Worm (Caenorhabditis elegans) whole organism, L4 larva: ENCODE measurements around the gene F46E10.18.
A peak's percentile ranks its signal among the peaks of the same experiment; 100 is the strongest.

Source experiments
- F37D6.2 ChIP-seq: sonication (generic microtip); optimal IDR thresholded peaks from 2 replicates; lab custom pipeline; 2016; ENCODE audit warnings: mild to moderate bottlenecking, missing genetic modification characterization, missing compliant biosample characterization
- F44E2.7 ChIP-seq: fragments of 200-800 bp; sonication (Bioruptor generic); IDR thresholded peaks from 2 replicates; pipeline ENCODE4 v2.1.2; 2022; ENCODE audit warnings: missing genetic modification characterization, missing compliant biosample characterization
- F49E8.2 ChIP-seq: sonication (generic microtip); optimal IDR thresholded peaks from 2 replicates; lab custom pipeline; 2016; ENCODE audit warnings: missing compliant biosample characterization, mild to moderate bottlenecking, missing genetic modification characterization, borderline replicate concordance
- R02D3.7 ChIP-seq: fragments of 150-350 bp; sonication (generic microtip); optimal IDR thresholded peaks from 3 replicates; lab custom pipeline; 2014; ENCODE audit warnings: missing biosample characterization, missing genetic modification characterization
- T26A8.4 ChIP-seq: fragments of 200-800 bp; sonication (Bioruptor generic); IDR thresholded peaks from 2 replicates; pipeline ENCODE4 v1.3.6; 2022; ENCODE audit warnings: missing genetic modification characterization, missing compliant biosample characterization
- ZK546.5 ChIP-seq, 2 experiments: sonication (generic microtip); optimal IDR thresholded peaks; 2 replicates each; lab custom pipeline; 2017; ENCODE audit warnings: missing biosample characterization in 2 of 2, missing genetic modification characterization in 2 of 2
- ama-1 ChIP-seq: fragments of 150-350 bp; optimal IDR thresholded peaks from 2 replicates; lab custom pipeline; 2014; ENCODE audit warnings: inconsistent platforms, mixed read lengths
- arid-1 ChIP-seq: fragments of 200-800 bp; sonication (Bioruptor generic); conservative IDR thresholded peaks from 2 replicates; pipeline ENCODE4 v1.3.6; 2022; ENCODE audit warnings: missing genetic modification reagents, missing genetic modification characterization, missing compliant biosample characterization
- ceh-20 ChIP-seq: fragments of 200-800 bp; sonication (Bioruptor generic); IDR thresholded peaks from 2 replicates; pipeline ENCODE4 v1.3.6; 2022; ENCODE audit warnings: missing genetic modification reagents, missing genetic modification characterization, missing compliant biosample characterization
- ceh-62 ChIP-seq: sonication (generic microtip); optimal IDR thresholded peaks from 2 replicates; lab custom pipeline; 2017; ENCODE audit warnings: missing biosample characterization, missing genetic modification characterization
- dmd-6 ChIP-seq: fragments of 200-800 bp; sonication (Bioruptor generic); IDR thresholded peaks from 2 replicates; pipeline ENCODE4 v1.3.6; 2022; ENCODE audit warnings: missing genetic modification reagents, missing genetic modification characterization, missing compliant biosample characterization
- dmd-8 ChIP-seq: fragments of 200-800 bp; sonication (Bioruptor generic); IDR thresholded peaks from 2 replicates; pipeline ENCODE4 v1.3.6; 2022; ENCODE audit warnings: missing genetic modification characterization, missing compliant biosample characterization
- dpl-1 ChIP-seq: fragments of 150-350 bp; optimal IDR thresholded peaks from 2 replicates; lab custom pipeline; 2014; ENCODE audit warnings: missing biosample characterization, missing genetic modification reagents, missing genetic modification characterization
- dve-1 ChIP-seq: sonication (generic microtip); optimal IDR thresholded peaks from 2 replicates; lab custom pipeline; 2017; ENCODE audit warnings: antibody characterized with exemption, mild to moderate bottlenecking, missing genetic modification characterization, missing compliant biosample characterization; ENCODE audit not compliant: insufficient read depth
- egl-43 ChIP-seq: fragments of 200-800 bp; sonication (Bioruptor generic); IDR thresholded peaks from 2 replicates; pipeline ENCODE4 v1.3.6; 2022; ENCODE audit warnings: missing genetic modification reagents, missing genetic modification characterization, missing compliant biosample characterization
- fos-1 ChIP-seq: fragments of 150-350 bp; optimal IDR thresholded peaks from 2 replicates; lab custom pipeline; 2014; ENCODE audit warnings: missing biosample characterization, missing genetic modification characterization
- hif-1 ChIP-seq, 2 experiments: sonication (generic microtip); optimal IDR thresholded peaks; 2 replicates each; lab custom pipeline; 2016 to 2017; ENCODE audit warnings: missing compliant biosample characterization in 2 of 2, missing genetic modification characterization in 2 of 2, missing genetic modification reagents in 2 of 2, missing genotype in 2 of 2, mild to moderate bottlenecking in 1 of 2
- hlh-11 ChIP-seq: fragments of 200-800 bp; sonication (Bioruptor generic); optimal IDR thresholded peaks from 2 replicates; lab custom pipeline; 2018; ENCODE audit warnings: mild to moderate bottlenecking, missing genetic modification characterization, missing compliant biosample characterization
- hlh-30 ChIP-seq: sonication (generic microtip); optimal IDR thresholded peaks from 2 replicates; lab custom pipeline; 2017; ENCODE audit warnings: antibody characterized with exemption, mild to moderate bottlenecking, missing genetic modification characterization, missing compliant biosample characterization; ENCODE audit not compliant: insufficient read depth
- jun-1 ChIP-seq: fragments of 150-350 bp; optimal IDR thresholded peaks from 2 replicates; lab custom pipeline; 2014; ENCODE audit warnings: missing biosample characterization, missing genetic modification reagents, missing genetic modification characterization
- lin-1 ChIP-seq: fragments of 200-800 bp; sonication (Bioruptor generic); IDR thresholded peaks from 2 replicates; pipeline ENCODE4 v1.3.6; 2022; ENCODE audit warnings: missing genetic modification reagents, missing genetic modification characterization, missing compliant biosample characterization
- lin-15B ChIP-seq: fragments of 150-350 bp; sonication (generic microtip); optimal IDR thresholded peaks from 3 replicates; lab custom pipeline; 2014; ENCODE audit warnings: missing biosample characterization, missing genetic modification characterization
- madf-9 ChIP-seq: fragments of 200-800 bp; sonication (Bioruptor generic); conservative IDR thresholded peaks from 2 replicates; pipeline ENCODE4 v1.3.6; 2022; ENCODE audit warnings: missing genetic modification reagents, missing genetic modification characterization, missing compliant biosample characterization
- mdt-29 ChIP-seq: fragments of 200-800 bp; sonication (Bioruptor generic); IDR thresholded peaks from 2 replicates; pipeline ENCODE4 v1.3.6; 2022; ENCODE audit warnings: missing genetic modification reagents, missing genetic modification characterization, missing compliant biosample characterization
- nhr-102 ChIP-seq: sonication (generic microtip); optimal IDR thresholded peaks from 2 replicates; lab custom pipeline; 2016; ENCODE audit warnings: mild to moderate bottlenecking, missing genetic modification characterization, moderate library complexity, missing compliant biosample characterization
- nhr-25 ChIP-seq: sonication (generic microtip); optimal IDR thresholded peaks from 2 replicates; lab custom pipeline; 2017; ENCODE audit warnings: missing genetic modification characterization, mild to moderate bottlenecking, missing compliant biosample characterization, antibody characterized with exemption, moderate library complexity, borderline replicate concordance; ENCODE audit not compliant: insufficient read depth
- nhr-42 ChIP-seq: fragments of 200-800 bp; sonication (Bioruptor generic); IDR thresholded peaks from 2 replicates; pipeline ENCODE4 v1.3.6; 2022; ENCODE audit warnings: missing genetic modification characterization, missing compliant biosample characterization
- nhr-48 ChIP-seq: sonication (generic microtip); optimal IDR thresholded peaks from 2 replicates; lab custom pipeline; 2016; ENCODE audit warnings: mild to moderate bottlenecking, missing genetic modification characterization, missing compliant biosample characterization
- nhr-76 ChIP-seq: fragments of 150-350 bp; optimal IDR thresholded peaks from 2 replicates; lab custom pipeline; 2014; ENCODE audit warnings: missing biosample characterization, missing genetic modification characterization
- skn-1 ChIP-seq: fragments of 150-350 bp; optimal IDR thresholded peaks from 2 replicates; lab custom pipeline; 2014; ENCODE audit warnings: missing biosample characterization, missing genetic modification characterization
- spr-1 ChIP-seq: sonication (generic microtip); optimal IDR thresholded peaks from 2 replicates; lab custom pipeline; 2016; ENCODE audit warnings: mild to moderate bottlenecking, missing genetic modification characterization, missing compliant biosample characterization
- unc-62 ChIP-seq, 3 experiments: fragments of 150-350 bp in 1 of 3; sonication (generic microtip); optimal IDR thresholded peaks in 2 of 3; peaks in 1 of 3; 1 replicate in 1 of 3; 2 replicates in 2 of 3; lab custom pipeline; 2014 to 2017; ENCODE audit warnings: missing biosample characterization in 3 of 3, missing genetic modification characterization in 3 of 3, missing genetic modification reagents in 3 of 3, missing genotype in 1 of 3
- zfp-2 ChIP-seq: sonication (generic microtip); optimal IDR thresholded peaks from 2 replicates; lab custom pipeline; 2016; ENCODE audit warnings: mild to moderate bottlenecking, missing genetic modification characterization, missing compliant biosample characterization
- zip-11 ChIP-seq: fragments of 200-800 bp; sonication (Bioruptor generic); IDR thresholded peaks from 2 replicates; pipeline ENCODE4 v1.3.6; 2022; ENCODE audit warnings: missing genetic modification characterization, missing compliant biosample characterization
- ztf-11 ChIP-seq: fragments of 150-350 bp; optimal IDR thresholded peaks from 2 replicates; lab custom pipeline; 2014; ENCODE audit warnings: missing biosample characterization, missing genetic modification characterization

The F46E10.18 gene

ce11 chrV:6504131-6504827, 16.6 kb upstream of the F46E10.18 start, which contains the start of gene moc-2:
Gene moc-2 (minus strand): TSS chrV:6504181.
- TF ChIP-seq unc-62 (GFP tag; optimal IDR thresholded peaks at IDR 0.05 in 1 of 2; lab: Kevin White, UChicago) (peak in 1 of 2 experiments; percentile 76), unc-62 (tag; optimal IDR thresholded peaks at IDR 0.05; lab: Kevin White, UChicago) (no peak), F49E8.2 (no peak)

- TF ChIP-seq nhr-42 (GFP tag; lab: Robert Waterston, UW), result no peak
- peak; percentile 70 for TF ChIP-seq hlh-30 (tag; lab: Kevin White, UChicago)
- TF ChIP-seq nhr-48 (tag; lab: Kevin White, UChicago), result peak; percentile 10
- 0 out of 2 replicates have a peak, but pooled peaks have one; percentile 34 for TF ChIP-seq ceh-20 (GFP tag; lab: Robert Waterston, UW)
- peak in 1 of 2 experiments; percentile 65 for TF ChIP-seq unc-62 (GFP tag; optimal IDR thresholded peaks at IDR 0.05 in 1 of 2; lab: Kevin White, UChicago)
- no peak for TF ChIP-seq unc-62 (tag; optimal IDR thresholded peaks at IDR 0.05; lab: Kevin White, UChicago)
- TF ChIP-seq hif-1 (tag; optimal IDR thresholded peaks at IDR 0.05; lab: Kevin White, UChicago), result no peak
- peak; percentile 27 for TF ChIP-seq hlh-11 (tag; lab: Kevin White, UChicago)
- no peak for TF ChIP-seq spr-1 (tag; lab: Kevin White, UChicago)
- TF ChIP-seq, all 104 proteins: peak for 5
Observed at ce11 chrV:6505339-6505811, 15.5 kb upstream of the F46E10.18 start, which contains the start of gene W01A11.7. Gene W01A11.7 (minus strand): TSS chrV:6505389.

ce11 chrV:6506238-6506956, 14.4 kb upstream of the F46E10.18 start:
- TF ChIP-seq ZK546.5 (tag; optimal IDR thresholded peaks at IDR 0.05; lab: Kevin White, UChicago) (no peak), unc-62 (GFP tag; optimal IDR thresholded peaks at IDR 0.05 in 1 of 2; lab: Kevin White, UChicago) (peak in 1 of 2 experiments; percentile 95), unc-62 (tag; optimal IDR thresholded peaks at IDR 0.05; lab: Kevin White, UChicago) (no peak), F44E2.7 (GFP tag; lab: Robert Waterston, UW) (no peak), dpl-1 (GFP tag; lab: Kevin White, UChicago) (no peak), dmd-6 (GFP tag; lab: Robert Waterston, UW) (no peak), zfp-2 (tag; lab: Kevin White, UChicago) (no peak), dve-1 (tag; lab: Kevin White, UChicago) (no peak)

ce11 chrV:6508703-6509102, 12.1 kb upstream of the F46E10.18 start, which contains the start of gene ubh-3:
Gene ubh-3 (minus strand): TSS chrV:6508803.
- TF ChIP-seq ama-1 (lab: Kevin White, UChicago) (no peak), zfp-2 (tag; lab: Kevin White, UChicago) (no peak), jun-1 (tag; lab: Kevin White, UChicago) (no peak), hlh-11 (tag; lab: Kevin White, UChicago) (no peak), ceh-62 (tag; lab: Kevin White, UChicago) (no peak), nhr-76 (no peak), madf-9 (GFP tag; lab: Robert Waterston, UW) (no peak), T26A8.4 (GFP tag; lab: Robert Waterston, UW) (no peak), F37D6.2 (tag; lab: Kevin White, UChicago) (no peak), mdt-29 (GFP tag; lab: Robert Waterston, UW) (no peak)

ce11 chrV:6509717-6510116, 11.1 kb upstream of the F46E10.18 start, which contains the start of gene ubh-2:
Gene ubh-2 (minus strand): TSS chrV:6509817.
- TF ChIP-seq lin-1 (GFP tag; lab: Robert Waterston, UW) (no peak), nhr-25 (tag; lab: Kevin White, UChicago) (no peak), mdt-29 (GFP tag; lab: Robert Waterston, UW) (no peak), skn-1 (tag; lab: Kevin White, UChicago) (no peak), fos-1 (tag; lab: Kevin White, UChicago) (no peak), ZK546.5 (tag; optimal IDR thresholded peaks at IDR 0.05; lab: Kevin White, UChicago) (no peak), lin-15B (tag; lab: Kevin White, UChicago) (no peak), R02D3.7 (tag; lab: Kevin White, UChicago) (no peak), dmd-8 (GFP tag; lab: Robert Waterston, UW) (no peak), nhr-102 (tag; lab: Kevin White, UChicago) (no peak), arid-1 (GFP tag; lab: Robert Waterston, UW) (no peak), zip-11 (GFP tag; lab: Robert Waterston, UW) (no peak), ztf-11 (tag; lab: Kevin White, UChicago) (no peak), egl-43 (no peak)
